Worm (Caenorhabditis elegans) whole organism, midembryonic: ENCODE data around the gene F57C2.5.

Experiments
- T22C8.4 ChIP-seq: fragments of 200-800 bp; sonication (Bioruptor generic); IDR thresholded peaks from 2 replicates; pipeline ENCODE4 v1.3.6; 2022; ENCODE audit warnings: missing genetic modification characterization, missing compliant biosample characterization
- cog-1 ChIP-seq: sonication (generic microtip); optimal IDR thresholded peaks from 2 replicates; lab custom pipeline; 2016; ENCODE audit warnings: missing genetic modification characterization, missing compliant biosample characterization
- flt-1 ChIP-seq: fragments of 200-800 bp; sonication (Bioruptor generic); IDR thresholded peaks from 2 replicates; pipeline ENCODE4 v1.3.6; 2022; ENCODE audit warnings: missing genetic modification characterization, missing compliant biosample characterization
- klf-2 ChIP-seq: fragments of 200-800 bp; sonication (Bioruptor generic); conservative IDR thresholded peaks from 2 replicates; pipeline ENCODE4 v1.3.6; 2022; ENCODE audit warnings: missing genetic modification reagents, missing genetic modification characterization, missing compliant biosample characterization
- med-1 ChIP-seq: sonication (generic microtip); optimal IDR thresholded peaks from 2 replicates; lab custom pipeline; 2017; ENCODE audit warnings: missing genetic modification characterization, mild to moderate bottlenecking, missing compliant biosample characterization, antibody characterized with exemption, missing genetic modification reagents; ENCODE audit not compliant: insufficient read depth
- ref-1 ChIP-seq: fragments of 200-800 bp; sonication (Bioruptor generic); conservative IDR thresholded peaks from 2 replicates; pipeline ENCODE4 v1.3.6; 2022; ENCODE audit warnings: missing genetic modification reagents, missing genetic modification characterization, missing compliant biosample characterization
- tab-1 ChIP-seq: fragments of 200-800 bp; sonication (Bioruptor generic); IDR thresholded peaks from 2 replicates; pipeline ENCODE4 v1.3.6; 2022; ENCODE audit warnings: missing genetic modification characterization, missing compliant biosample characterization
- ztf-23 ChIP-seq: fragments of 200-800 bp; sonication (Bioruptor generic); IDR thresholded peaks from 2 replicates; pipeline ENCODE4 v1.3.6; 2022; ENCODE audit warnings: missing genetic modification reagents, missing genetic modification characterization, missing compliant biosample characterization
- ztf-29 ChIP-seq: fragments of 200-800 bp; sonication (Bioruptor generic); IDR thresholded peaks from 2 replicates; pipeline ENCODE4 v1.3.6; 2022; ENCODE audit warnings: missing genetic modification reagents, missing genetic modification characterization, missing compliant biosample characterization

ce11 chrII:14548691-14549090, 20.7 kb upstream of the F57C2.5 start, which contains the start of gene gcy-29:
- TF ChIP-seq flt-1 (no peak), ztf-29 (no peak), ztf-23 (no peak), med-1 (GFP tag; lab: Kevin White, UChicago) (no peak), klf-2 (no peak), T22C8.4 (GFP tag; lab: Robert Waterston, UW) (no peak), ref-1 (no peak), cog-1 (tag; lab: Kevin White, UChicago) (no peak), tab-1 (GFP tag; lab: Robert Waterston, UW) (no peak)
